Fruit fly (Drosophila melanogaster) whole organism, embryonic: ENCODE measurements around the gene CG4455.

ENCODE experiments used
- Asciz ChIP-seq: fragments of 200-800 bp; sonication (Bioruptor generic); optimal IDR thresholded peaks from 2 replicates; lab custom pipeline; 2017; ENCODE audit warnings: missing biosample characterization, mild to moderate bottlenecking, missing genetic modification characterization, missing genetic modification reagents
- CG10366 ChIP-seq: fragments of 200-800 bp; sonication (Bioruptor generic); IDR thresholded peaks from 2 replicates; pipeline ENCODE4 v1.3.6; 2022; ENCODE audit warnings: missing biosample characterization, missing genetic modification characterization
- CG10565 ChIP-seq: fragments of 200-800 bp; sonication (Bioruptor generic); optimal IDR thresholded peaks from 3 replicates; lab custom pipeline; 2016; ENCODE audit warnings: missing biosample characterization, mild to moderate bottlenecking, missing genetic modification characterization
- CG12219 ChIP-seq: fragments of 200-800 bp; sonication (Bioruptor generic); optimal IDR thresholded peaks from 3 replicates; lab custom pipeline; 2018; ENCODE audit warnings: missing biosample characterization, mild to moderate bottlenecking, missing genetic modification characterization
- CG13123 ChIP-seq: fragments of 200-800 bp; sonication (Bioruptor generic); optimal IDR thresholded peaks from 2 replicates; lab custom pipeline; 2016; ENCODE audit warnings: missing biosample characterization, missing genetic modification characterization
- CG13287 ChIP-seq: fragments of 200-800 bp; sonication (Bioruptor generic); IDR thresholded peaks from 2 replicates; pipeline ENCODE4 v1.3.6; 2022; ENCODE audit warnings: missing biosample characterization, missing genetic modification characterization; ENCODE audit not compliant: partially characterized antibody
- CG15479 ChIP-seq: fragments of 200-800 bp; sonication (Bioruptor generic); optimal IDR thresholded peaks from 3 replicates; lab custom pipeline; 2019; ENCODE audit warnings: missing biosample characterization, mild to moderate bottlenecking, missing genetic modification characterization, moderate library complexity
- CG15514 ChIP-seq: fragments of 200-800 bp; sonication (Bioruptor generic); optimal IDR thresholded peaks from 3 replicates; lab custom pipeline; 2017; ENCODE audit warnings: missing biosample characterization, missing genetic modification characterization, mild to moderate bottlenecking, moderate library complexity, missing genetic modification reagents
- CG15601 ChIP-seq: fragments of 200-800 bp; sonication (Bioruptor generic); optimal IDR thresholded peaks from 3 replicates; lab custom pipeline; 2019; ENCODE audit warnings: missing biosample characterization, mild to moderate bottlenecking, missing genetic modification characterization, moderate library complexity
- CG1602 ChIP-seq: fragments of 200-800 bp; sonication (Bioruptor generic); optimal IDR thresholded peaks from 3 replicates; lab custom pipeline; 2016; ENCODE audit warnings: missing biosample characterization, missing genetic modification characterization
- CG17328 ChIP-seq: fragments of 200-800 bp; sonication (Bioruptor generic); IDR thresholded peaks from 2 replicates; pipeline ENCODE4 v1.3.6; 2022; ENCODE audit warnings: missing biosample characterization, missing genetic modification characterization
- CG17612 ChIP-seq: fragments of 200-800 bp; sonication (Bioruptor generic); IDR thresholded peaks from 2 replicates; pipeline ENCODE4 v1.3.6; 2022; ENCODE audit warnings: missing biosample characterization, missing genetic modification characterization
- CG2202 ChIP-seq: fragments of 200-800 bp; sonication (Bioruptor generic); optimal IDR thresholded peaks from 2 replicates; lab custom pipeline; 2018; ENCODE audit warnings: missing biosample characterization, mild to moderate bottlenecking, missing genetic modification characterization
- CG3065 ChIP-seq: fragments of 200-800 bp; sonication (Bioruptor generic); optimal IDR thresholded peaks from 2 replicates; lab custom pipeline; 2016; ENCODE audit warnings: missing biosample characterization, missing genetic modification characterization
- CG32772 ChIP-seq: fragments of 200-800 bp; sonication (Bioruptor generic); IDR thresholded peaks from 2 replicates; pipeline ENCODE4 v1.3.6; 2022; ENCODE audit warnings: missing biosample characterization, missing genetic modification characterization
- CG33213 ChIP-seq: fragments of 200-800 bp; sonication (Bioruptor generic); optimal IDR thresholded peaks from 3 replicates; lab custom pipeline; 2016; ENCODE audit warnings: missing biosample characterization, missing genetic modification characterization
- CG4282 ChIP-seq: fragments of 200-800 bp; sonication (Bioruptor generic); optimal IDR thresholded peaks from 2 replicates; lab custom pipeline; 2016; ENCODE audit warnings: missing biosample characterization, missing genetic modification characterization
- CG6175 ChIP-seq: fragments of 200-800 bp; sonication (Bioruptor generic); IDR thresholded peaks from 3 replicates; pipeline ENCODE4 v1.3.6; 2022; ENCODE audit warnings: missing biosample characterization, missing genetic modification characterization
- CG6254 ChIP-seq: fragments of 200-800 bp; sonication (Bioruptor generic); optimal IDR thresholded peaks from 3 replicates; lab custom pipeline; 2017; ENCODE audit warnings: mild to moderate bottlenecking, missing biosample characterization, missing genetic modification reagents, missing genetic modification characterization
- CG6654 ChIP-seq: fragments of 200-800 bp; sonication (Bioruptor generic); optimal IDR thresholded peaks from 2 replicates; lab custom pipeline; 2017; ENCODE audit warnings: missing biosample characterization, mild to moderate bottlenecking, missing genetic modification characterization
- CG6854 ChIP-seq: fragments of 200-800 bp; sonication (Bioruptor generic); optimal IDR thresholded peaks from 3 replicates; lab custom pipeline; 2017; ENCODE audit warnings: missing biosample characterization, mild to moderate bottlenecking, missing genetic modification characterization
- CG7839 ChIP-seq: fragments of 200-800 bp; sonication (Bioruptor generic); optimal IDR thresholded peaks from 3 replicates; lab custom pipeline; 2018; ENCODE audit warnings: missing biosample characterization, mild to moderate bottlenecking, missing genetic modification characterization, moderate library complexity
- CG9215 ChIP-seq: fragments of 200-800 bp; sonication (Bioruptor generic); IDR thresholded peaks from 2 replicates; pipeline ENCODE4 v1.3.6; 2022; ENCODE audit warnings: missing biosample characterization, missing genetic modification characterization
- CG9797 ChIP-seq: fragments of 200-800 bp; sonication (Bioruptor generic); optimal IDR thresholded peaks from 3 replicates; lab custom pipeline; 2018; ENCODE audit warnings: missing biosample characterization, mild to moderate bottlenecking, missing genetic modification characterization
- E2f2 ChIP-seq: fragments of 200-800 bp; sonication (Bioruptor generic); IDR thresholded peaks from 2 replicates; pipeline ENCODE4 v1.3.6; 2022; ENCODE audit warnings: missing biosample characterization, missing genetic modification characterization
- HHEX ChIP-seq: fragments of 200-800 bp; sonication (Bioruptor generic); optimal IDR thresholded peaks from 3 replicates; lab custom pipeline; 2017; ENCODE audit warnings: missing biosample characterization, mild to moderate bottlenecking, missing genetic modification characterization, missing genetic modification reagents
- MESR4 ChIP-seq: fragments of 200-800 bp; sonication (Bioruptor generic); optimal IDR thresholded peaks from 2 replicates; lab custom pipeline; 2018; ENCODE audit warnings: missing biosample characterization, mild to moderate bottlenecking, missing genetic modification characterization, moderate library complexity
- Nf-YB ChIP-seq: fragments of 200-800 bp; sonication (Bioruptor generic); optimal IDR thresholded peaks from 3 replicates; lab custom pipeline; 2019; ENCODE audit warnings: missing biosample characterization, mild to moderate bottlenecking, missing genetic modification characterization, moderate library complexity
- Optix ChIP-seq: fragments of 200-800 bp; sonication (Bioruptor generic); IDR thresholded peaks from 3 replicates; pipeline ENCODE4 v1.3.6; 2022; ENCODE audit warnings: missing biosample characterization, missing genetic modification characterization
- PHDP ChIP-seq: fragments of 200-800 bp; sonication (Bioruptor generic); optimal IDR thresholded peaks from 3 replicates; lab custom pipeline; 2018; ENCODE audit warnings: missing biosample characterization, mild to moderate bottlenecking, missing genetic modification characterization, moderate library complexity
- Pdp1 ChIP-seq, 2 experiments: fragments of 200-800 bp; sonication (Bioruptor generic); optimal IDR thresholded peaks; 3 replicates each; lab custom pipeline; 2016; ENCODE audit warnings: missing biosample characterization in 2 of 2, missing genetic modification characterization in 2 of 2, mild to moderate bottlenecking in 1 of 2, moderate library complexity in 1 of 2
- Usf ChIP-seq: fragments of 200-800 bp; sonication (Bioruptor generic); optimal IDR thresholded peaks from 2 replicates; lab custom pipeline; 2017; ENCODE audit warnings: missing genotype, missing biosample characterization, missing genetic modification characterization
- Xrp1 ChIP-seq: fragments of 200-800 bp; sonication (Bioruptor generic); IDR thresholded peaks from 2 replicates; pipeline ENCODE4 v1.3.6; 2022; ENCODE audit warnings: missing biosample characterization, missing genetic modification characterization
- ab ChIP-seq: fragments of 200-800 bp; sonication (Bioruptor generic); optimal IDR thresholded peaks from 2 replicates; lab custom pipeline; 2016; ENCODE audit warnings: missing biosample characterization, missing genetic modification characterization
- al ChIP-seq: fragments of 200-800 bp; sonication (Bioruptor generic); IDR thresholded peaks from 2 replicates; pipeline ENCODE4 v1.3.6; 2022; ENCODE audit warnings: missing biosample characterization, missing genetic modification characterization
- bcd ChIP-seq: fragments of 200-800 bp; sonication (Bioruptor generic); optimal IDR thresholded peaks from 2 replicates; lab custom pipeline; 2017; ENCODE audit warnings: missing biosample characterization, mild to moderate bottlenecking, missing genetic modification characterization
- ewg ChIP-seq: fragments of 200-800 bp; sonication (Bioruptor generic); optimal IDR thresholded peaks from 3 replicates; lab custom pipeline; 2017; ENCODE audit warnings: mild to moderate bottlenecking, missing biosample characterization, missing genetic modification reagents, missing genetic modification characterization
- gcm2 ChIP-seq: fragments of 200-800 bp; sonication (Bioruptor generic); optimal IDR thresholded peaks from 2 replicates; lab custom pipeline; 2016; ENCODE audit warnings: missing biosample characterization, missing genetic modification characterization
- grau ChIP-seq: fragments of 200-800 bp; optimal IDR thresholded peaks from 3 replicates; lab custom pipeline; 2019; ENCODE audit warnings: missing biosample characterization, mild to moderate bottlenecking, missing genetic modification characterization, moderate library complexity
- lab ChIP-seq: fragments of 200-800 bp; sonication (Bioruptor generic); optimal IDR thresholded peaks from 3 replicates; lab custom pipeline; 2017; ENCODE audit warnings: missing biosample characterization, missing genetic modification characterization, mild to moderate bottlenecking, moderate library complexity, missing genetic modification reagents
- lbe ChIP-seq: fragments of 200-800 bp; sonication (Bioruptor generic); optimal IDR thresholded peaks from 2 replicates; lab custom pipeline; 2016; ENCODE audit warnings: missing biosample characterization, mild to moderate bottlenecking, missing genetic modification characterization
- pnt ChIP-seq: fragments of 200-800 bp; sonication (Bioruptor generic); optimal IDR thresholded peaks from 3 replicates; lab custom pipeline; 2016; ENCODE audit warnings: missing biosample characterization, missing genetic modification characterization
- pros ChIP-seq: fragments of 200-800 bp; sonication (Bioruptor generic); optimal IDR thresholded peaks from 3 replicates; lab custom pipeline; 2019; ENCODE audit warnings: missing biosample characterization, mild to moderate bottlenecking, missing genetic modification characterization, moderate library complexity
- repo ChIP-seq: fragments of 200-800 bp; sonication (Bioruptor generic); optimal IDR thresholded peaks from 2 replicates; lab custom pipeline; 2016; ENCODE audit warnings: missing biosample characterization, missing genetic modification characterization
- sim ChIP-seq: fragments of 200-800 bp; sonication (Bioruptor generic); IDR thresholded peaks from 2 replicates; pipeline ENCODE4 v1.3.6; 2022; ENCODE audit warnings: missing biosample characterization, missing genetic modification characterization
- toy ChIP-seq: fragments of 200-800 bp; sonication (Bioruptor generic); IDR thresholded peaks from 2 replicates; pipeline ENCODE4 v1.3.6; 2022; ENCODE audit warnings: missing biosample characterization, missing genetic modification characterization
- ttk ChIP-seq: fragments of 200-800 bp; sonication (Bioruptor generic); IDR thresholded peaks from 2 replicates; pipeline ENCODE4 v2.1.2; 2022; ENCODE audit warnings: missing biosample characterization, missing genetic modification characterization
- tx ChIP-seq: fragments of 200-800 bp; sonication (Bioruptor generic); optimal IDR thresholded peaks from 2 replicates; lab custom pipeline; 2016; ENCODE audit warnings: missing biosample characterization, missing genetic modification characterization
- vfl ChIP-seq: fragments of 200-800 bp; sonication (Bioruptor generic); optimal IDR thresholded peaks from 2 replicates; lab custom pipeline; 2016; ENCODE audit warnings: missing biosample characterization, missing genetic modification characterization

CG4455 gene

DNA sequence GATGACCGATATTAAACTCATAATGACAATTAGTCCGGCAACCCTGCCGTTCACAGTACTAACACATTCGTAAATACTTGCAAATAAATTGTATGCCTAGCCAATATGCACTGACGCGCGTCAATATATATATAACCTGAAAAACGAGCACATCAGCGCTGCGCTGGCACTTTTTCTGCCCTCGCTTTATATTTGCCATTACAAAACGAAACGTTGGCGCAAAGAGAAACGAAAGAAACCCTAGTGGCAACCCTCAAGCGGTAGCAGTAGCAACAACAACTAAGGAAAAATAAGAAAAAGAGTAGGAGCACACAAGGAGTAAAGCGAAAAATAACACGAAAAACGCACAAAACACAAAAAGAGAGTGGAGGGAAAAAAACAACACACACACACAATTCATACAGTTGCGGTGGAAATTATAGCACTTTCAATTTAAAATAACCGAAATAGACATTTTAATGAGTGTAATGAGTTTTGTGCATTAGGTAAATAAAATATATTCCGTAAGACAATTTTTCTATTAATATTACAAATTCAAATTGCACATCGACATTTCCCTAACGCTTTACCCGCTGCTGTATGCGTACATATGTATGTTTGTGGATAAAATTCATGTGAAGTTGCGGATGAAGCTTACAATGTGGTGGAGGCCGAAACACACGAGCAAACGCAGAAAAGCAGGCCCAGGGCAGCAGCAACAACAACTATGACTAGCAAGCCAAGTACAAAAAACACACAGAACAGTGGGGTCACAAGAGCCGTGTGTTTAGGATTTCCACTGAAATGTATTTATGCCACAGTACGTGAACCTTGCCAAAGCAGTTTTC, 1.8 kb upstream of the CG4455 start (continued):
- peak; percentile 93 for TF ChIP-seq CG6654
- peak; percentile 98 for TF ChIP-seq vfl (GFP tag; lab: Kevin White, UChicago)
- peak; percentile 99 for TF ChIP-seq CG10366
- peak; percentile 98 for TF ChIP-seq Pdp1 (GFP tag; optimal IDR thresholded peaks at IDR 0.05; lab: Kevin White, UChicago)
- peak; percentile 97 for TF ChIP-seq CG13123 (GFP tag; lab: Kevin White, UChicago)
- peak; percentile 98 for TF ChIP-seq CG6175
- TF ChIP-seq ewg (GFP tag; lab: Kevin White, UChicago): peak; percentile 97
- TF ChIP-seq CG32772 (GFP tag; lab: Robert Waterston, UW): peak; percentile 99
- TF ChIP-seq sim (GFP tag; lab: Robert Waterston, UW): peak; percentile 96
- TF ChIP-seq CG2202 (tag; lab: Kevin White, UChicago): peak; percentile 99
- peak; percentile 100 for TF ChIP-seq lab (GFP tag; lab: Kevin White, UChicago)
- TF ChIP-seq ttk (GFP tag; lab: Robert Waterston, UW): peak; percentile 98
- TF ChIP-seq Usf (GFP tag; lab: Kevin White, UChicago): peak; percentile 96
- TF ChIP-seq CG1602 (GFP tag; lab: Kevin White, UChicago): peak; percentile 99
- TF ChIP-seq HHEX (GFP tag; lab: Kevin White, UChicago): peak; percentile 99
- TF ChIP-seq CG33213 (GFP tag; lab: Kevin White, UChicago): peak; percentile 97
- peak; percentile 98 for TF ChIP-seq CG15601 (tag; lab: Kevin White, UChicago)
- TF ChIP-seq gcm2 (GFP tag; lab: Kevin White, UChicago): peak; percentile 99
- peak; percentile 77 for TF ChIP-seq CG4282 (GFP tag; lab: Kevin White, UChicago)
- peak; percentile 99 for TF ChIP-seq ab (GFP tag; lab: Kevin White, UChicago)
- peak; percentile 96 for TF ChIP-seq CG3065
- peak; percentile 100 for TF ChIP-seq CG7839 (tag; lab: Kevin White, UChicago)
- TF ChIP-seq bcd: peak; percentile 99
- peak; percentile 99 for TF ChIP-seq CG17328 (GFP tag; lab: Robert Waterston, UW)
- peak; percentile 75 for TF ChIP-seq CG15479 (GFP tag; lab: Kevin White, UChicago)
- peak; percentile 98 for TF ChIP-seq al (GFP tag; lab: Robert Waterston, UW)
- peak; percentile 96 for TF ChIP-seq repo (GFP tag; lab: Kevin White, UChicago)
- TF ChIP-seq PHDP (tag; lab: Kevin White, UChicago): peak; percentile 99
- TF ChIP-seq E2f2 (GFP tag; lab: Robert Waterston, UW): peak; percentile 91
- TF ChIP-seq toy (GFP tag; lab: Robert Waterston, UW): peak; percentile 97
- peak; percentile 99 for TF ChIP-seq CG12219
- TF ChIP-seq Asciz (GFP tag; lab: Kevin White, UChicago): peak; percentile 99
- TF ChIP-seq CG9215 (GFP tag; lab: Robert Waterston, UW): peak; percentile 98
- TF ChIP-seq pnt (GFP tag; lab: Kevin White, UChicago): peak; percentile 97
- TF ChIP-seq grau (tag; lab: Kevin White, UChicago): peak; percentile 99
- TF ChIP-seq CG17612: peak; percentile 98
- TF ChIP-seq MESR4 (GFP tag; lab: Kevin White, UChicago): peak; percentile 85
- peak; percentile 95 for TF ChIP-seq CG15514 (GFP tag; lab: Kevin White, UChicago)
- TF ChIP-seq Nf-YB (GFP tag; lab: Kevin White, UChicago): peak; percentile 91
- TF ChIP-seq lbe: peak; percentile 97
- TF ChIP-seq pros (GFP tag; lab: Kevin White, UChicago): peak; percentile 89
- TF ChIP-seq CG6854 (GFP tag; lab: Kevin White, UChicago): peak; percentile 99
- TF ChIP-seq CG9797 (GFP tag; lab: Kevin White, UChicago): peak; percentile 65
- peak; percentile 96 for TF ChIP-seq Optix
- TF ChIP-seq Xrp1 (GFP tag; lab: Robert Waterston, UW): peak; percentile 99
- TF ChIP-seq CG10565 (GFP tag; lab: Kevin White, UChicago): peak; percentile 93
- peak; percentile 97 for TF ChIP-seq CG6254 (GFP tag; lab: Kevin White, UChicago)
- TF ChIP-seq CG13287 (GFP tag; lab: Robert Waterston, UW): peak; percentile 28
- TF ChIP-seq tx: peak; percentile 97
